Fruit fly (Drosophila melanogaster): Measurements from ENCODE around the gene CG31883.
A peak's percentile ranks its signal among the peaks of the same experiment; 100 is the strongest.

The CG31883 gene

dm6 chr2L:9497285-9497660, 31.0 kb upstream of the CG31883 start:
- TF ChIP-seq Mio (GFP tag; optimal IDR thresholded peaks at IDR 0.05) = no peak
- no peak for TF ChIP-seq Rel (GFP tag; optimal IDR thresholded peaks at IDR 0.05)
- TF ChIP-seq Rel (tag; optimal IDR thresholded peaks at IDR 0.05) = peak; percentile 25
- peak; percentile 42 for TF ChIP-seq psq (GFP tag; optimal IDR thresholded peaks at IDR 0.05)
- no peak for TF ChIP-seq Vsx2 (GFP tag; optimal IDR thresholded peaks at IDR 0.05; ENCODE audit: partially characterized antibody)
- no peak for TF ChIP-seq HLH106 (tag; optimal IDR thresholded peaks at IDR 0.05)
- TF ChIP-seq fru (GFP tag; optimal IDR thresholded peaks at IDR 0.05) = no peak
- no peak for TF ChIP-seq OdsH (GFP tag; optimal IDR thresholded peaks at IDR 0.05)

dm6 chr2L:9498185-9498984, 29.9 kb upstream of the CG31883 start:
- no peak for TF ChIP-seq dl (GFP tag; optimal IDR thresholded peaks at IDR 0.05; ENCODE audit: insufficient read depth in 1 of 2, partially characterized antibody in 2 of 2)
- TF ChIP-seq fru (GFP tag; optimal IDR thresholded peaks at IDR 0.05) = peak; percentile 30
- peak; percentile 24 for TF ChIP-seq h (GFP tag; optimal IDR thresholded peaks at IDR 0.05)
- no peak for TF ChIP-seq brk (GFP tag; optimal IDR thresholded peaks at IDR 0.05)
- TF ChIP-seq OdsH (GFP tag; optimal IDR thresholded peaks at IDR 0.05) = peak; percentile 41
- TF ChIP-seq psq (GFP tag; optimal IDR thresholded peaks at IDR 0.05) = peak; percentile 3
- peak; percentile 39 for TF ChIP-seq rgr (GFP tag; optimal IDR thresholded peaks at IDR 0.05)
- peak; percentile 53 for TF ChIP-seq ey (GFP tag; optimal IDR thresholded peaks at IDR 0.05)
- TF ChIP-seq Vsx2 (GFP tag; optimal IDR thresholded peaks at IDR 0.05; ENCODE audit: partially characterized antibody) = no peak
- peak; percentile 19 for TF ChIP-seq Hnf4 (GFP tag; optimal IDR thresholded peaks at IDR 0.05)
- peak; percentile 4 for TF ChIP-seq sv (GFP tag; optimal IDR thresholded peaks at IDR 0.05)
- peak; percentile 23 for TF ChIP-seq woc (GFP tag; optimal IDR thresholded peaks at IDR 0.05)
- peak; percentile 78 for TF ChIP-seq CrebA (GFP tag; optimal IDR thresholded peaks at IDR 0.05; ENCODE audit: borderline replicate concordance)
- TF ChIP-seq br (GFP tag; optimal IDR thresholded peaks at IDR 0.05) = peak; percentile 23

- TF ChIP-seq usp (GFP tag; optimal IDR thresholded peaks at IDR 0.05) = no peak
- no peak for TF ChIP-seq Abd-B (GFP tag; optimal IDR thresholded peaks at IDR 0.05)
- TF ChIP-seq Rel (GFP tag; optimal IDR thresholded peaks at IDR 0.05) = no peak
- TF ChIP-seq Rel (tag; optimal IDR thresholded peaks at IDR 0.05) = peak; percentile 81
- no peak for TF ChIP-seq rgr (GFP tag; optimal IDR thresholded peaks at IDR 0.05)
Measured at dm6 chr2L:9498985-9499249, 29.4 kb upstream of the CG31883 start.

dm6 chr2L:9500454-9500853, 27.9 kb upstream of the CG31883 start:
- TF ChIP-seq Myc (optimal IDR thresholded peaks at IDR 0.05) (no peak), rgr (GFP tag; optimal IDR thresholded peaks at IDR 0.05) (no peak), sage (GFP tag; optimal IDR thresholded peaks at IDR 0.05) (no peak), ey (GFP tag; optimal IDR thresholded peaks at IDR 0.05) (no peak), br (GFP tag; optimal IDR thresholded peaks at IDR 0.05) (no peak), Vsx2 (GFP tag; optimal IDR thresholded peaks at IDR 0.05; ENCODE audit: partially characterized antibody) (no peak)

- peak; percentile 26 for TF ChIP-seq psq (GFP tag; optimal IDR thresholded peaks at IDR 0.05)
- no peak for TF ChIP-seq Abd-B (GFP tag; optimal IDR thresholded peaks at IDR 0.05)
- no peak for TF ChIP-seq Vsx2 (GFP tag; optimal IDR thresholded peaks at IDR 0.05; ENCODE audit: partially characterized antibody)
- no peak for TF ChIP-seq N (GFP tag; optimal IDR thresholded peaks at IDR 0.05)
- no peak for TF ChIP-seq Jra (GFP tag; optimal IDR thresholded peaks at IDR 0.05)
- peak; percentile 11 for TF ChIP-seq br (GFP tag; optimal IDR thresholded peaks at IDR 0.05)
- no peak for TF ChIP-seq CrebA (GFP tag; optimal IDR thresholded peaks at IDR 0.05; ENCODE audit: borderline replicate concordance)
- peak; percentile 39 for TF ChIP-seq ey (GFP tag; optimal IDR thresholded peaks at IDR 0.05)
- no peak for TF ChIP-seq lola (GFP tag; optimal IDR thresholded peaks at IDR 0.05)
- TF ChIP-seq fru (GFP tag; optimal IDR thresholded peaks at IDR 0.05) = peak; percentile 5
- TF ChIP-seq jim (GFP tag; optimal IDR thresholded peaks at IDR 0.05) = no peak
- no peak for TF ChIP-seq Dif (GFP tag; optimal IDR thresholded peaks at IDR 0.05; ENCODE audit: partially characterized antibody)
- no peak for TF ChIP-seq GATAd (GFP tag; optimal IDR thresholded peaks at IDR 0.05)
- TF ChIP-seq OdsH (GFP tag; optimal IDR thresholded peaks at IDR 0.05) = peak; percentile 32
- no peak for TF ChIP-seq CG32264 (GFP tag; optimal IDR thresholded peaks at IDR 0.05)
- TF ChIP-seq HLH106 (tag; optimal IDR thresholded peaks at IDR 0.05) = no peak
- no peak for TF ChIP-seq dsf (GFP tag; optimal IDR thresholded peaks at IDR 0.05; ENCODE audit: borderline replicate concordance)
- TF ChIP-seq Sp1 (GFP tag; optimal IDR thresholded peaks at IDR 0.05) = no peak
- no peak for TF ChIP-seq usp (GFP tag; optimal IDR thresholded peaks at IDR 0.05)
- TF ChIP-seq Hr78 (GFP tag; optimal IDR thresholded peaks at IDR 0.05) = no peak
- no peak for TF ChIP-seq CG9705 (GFP tag; optimal IDR thresholded peaks at IDR 0.05)
- peak in 1 of 2 experiments; percentile 58 for TF ChIP-seq foxo (GFP tag; optimal IDR thresholded peaks at IDR 0.05)
- TF ChIP-seq sage (GFP tag; optimal IDR thresholded peaks at IDR 0.05) = no peak
- no peak for TF ChIP-seq Mio (GFP tag; optimal IDR thresholded peaks at IDR 0.05)
- no peak for TF ChIP-seq Myc (optimal IDR thresholded peaks at IDR 0.05)
- no peak for TF ChIP-seq pan (optimal IDR thresholded peaks at IDR 0.05)
- peak; percentile 0 for TF ChIP-seq Hnf4 (GFP tag; optimal IDR thresholded peaks at IDR 0.05)
- no peak for TF ChIP-seq woc (GFP tag; optimal IDR thresholded peaks at IDR 0.05)
- TF ChIP-seq brk (GFP tag; optimal IDR thresholded peaks at IDR 0.05) = peak; percentile 12
- TF ChIP-seq tai (GFP tag; optimal IDR thresholded peaks at IDR 0.05) = no peak
- no peak for TF ChIP-seq dl (GFP tag; optimal IDR thresholded peaks at IDR 0.05; ENCODE audit: insufficient read depth in 1 of 2, partially characterized antibody in 2 of 2)
- TF ChIP-seq dmrt93B (GFP tag; optimal IDR thresholded peaks at IDR 0.05) = no peak
- no peak for TF ChIP-seq Rel (GFP tag; optimal IDR thresholded peaks at IDR 0.05)
- peak; percentile 17 for TF ChIP-seq Rel (tag; optimal IDR thresholded peaks at IDR 0.05)
Measured at dm6 chr2L:9502786-9503443, 25.4 kb upstream of the CG31883 start.

Data from whole organism, wandering third instar larva.